Fruit fly (Drosophila melanogaster) whole organism, embryonic: Measurements from ENCODE around the gene CG8236.

Experiments used
- C15 ChIP-seq: fragments of 200-800 bp; sonication (Bioruptor generic); IDR thresholded peaks from 3 replicates; pipeline ENCODE4 v1.3.6; 2022; ENCODE audit warnings: missing biosample characterization, missing genetic modification characterization
- CG10147 ChIP-seq: fragments of 200-800 bp; sonication (Bioruptor generic); optimal IDR thresholded peaks from 2 replicates; lab custom pipeline; 2019; ENCODE audit warnings: missing biosample characterization, mild to moderate bottlenecking, missing genetic modification characterization, moderate library complexity
- CG10209 ChIP-seq: fragments of 200-800 bp; sonication (Bioruptor generic); optimal IDR thresholded peaks from 3 replicates; lab custom pipeline; 2017; ENCODE audit warnings: missing biosample characterization, mild to moderate bottlenecking, missing genetic modification characterization, missing genetic modification reagents
- CG12219 ChIP-seq: fragments of 200-800 bp; sonication (Bioruptor generic); optimal IDR thresholded peaks from 3 replicates; lab custom pipeline; 2018; ENCODE audit warnings: missing biosample characterization, mild to moderate bottlenecking, missing genetic modification characterization
- CG12744 ChIP-seq: fragments of 200-800 bp; sonication (Bioruptor generic); optimal IDR thresholded peaks from 2 replicates; lab custom pipeline; 2016; ENCODE audit warnings: missing biosample characterization, missing genetic modification characterization
- CG13424 ChIP-seq: fragments of 200-800 bp; sonication (Bioruptor generic); optimal IDR thresholded peaks from 2 replicates; lab custom pipeline; 2019; ENCODE audit warnings: missing biosample characterization, mild to moderate bottlenecking, missing genetic modification characterization, moderate library complexity
- CG15269 ChIP-seq: fragments of 200-800 bp; sonication (Bioruptor generic); optimal IDR thresholded peaks from 2 replicates; lab custom pipeline; 2018; ENCODE audit warnings: missing biosample characterization, mild to moderate bottlenecking, missing genetic modification characterization, moderate library complexity
- CG1603 ChIP-seq: fragments of 200-800 bp; sonication (Bioruptor generic); optimal IDR thresholded peaks from 2 replicates; lab custom pipeline; 2019; ENCODE audit warnings: missing biosample characterization, mild to moderate bottlenecking, missing genetic modification characterization, moderate library complexity
- CG17359 ChIP-seq: fragments of 200-800 bp; sonication (Bioruptor generic); optimal IDR thresholded peaks from 3 replicates; lab custom pipeline; 2018; ENCODE audit warnings: missing biosample characterization, mild to moderate bottlenecking, missing genetic modification characterization, moderate library complexity
- CG18476 ChIP-seq: fragments of 200-800 bp; sonication (Bioruptor generic); optimal IDR thresholded peaks from 2 replicates; lab custom pipeline; 2016; ENCODE audit warnings: missing biosample characterization, mild to moderate bottlenecking, missing genetic modification characterization
- CG2129 ChIP-seq: fragments of 200-800 bp; sonication (Bioruptor generic); IDR thresholded peaks from 2 replicates; pipeline ENCODE4 v1.3.6; 2022; ENCODE audit warnings: missing biosample characterization, missing genetic modification characterization; ENCODE audit not compliant: partially characterized antibody
- CG30020 ChIP-seq: fragments of 200-800 bp; optimal IDR thresholded peaks from 2 replicates; lab custom pipeline; 2019; ENCODE audit warnings: missing biosample characterization, mild to moderate bottlenecking, missing genetic modification characterization, moderate library complexity
- CG30403 ChIP-seq: fragments of 200-800 bp; sonication (Bioruptor generic); optimal IDR thresholded peaks from 3 replicates; lab custom pipeline; 2016; ENCODE audit warnings: missing biosample characterization, missing genetic modification characterization
- CG31441 ChIP-seq: fragments of 200-800 bp; sonication (Bioruptor generic); IDR thresholded peaks from 2 replicates; pipeline ENCODE4 v1.3.6; 2022; ENCODE audit warnings: missing biosample characterization, missing genetic modification characterization
- CG4328 ChIP-seq: fragments of 200-800 bp; sonication (Bioruptor generic); optimal IDR thresholded peaks from 3 replicates; lab custom pipeline; 2017; ENCODE audit warnings: missing biosample characterization, missing genetic modification reagents, missing genetic modification characterization
- CG4617 ChIP-seq: fragments of 200-800 bp; sonication (Bioruptor generic); optimal IDR thresholded peaks from 3 replicates; lab custom pipeline; 2016; ENCODE audit warnings: missing biosample characterization, missing genetic modification characterization, borderline replicate concordance
- CG6813 ChIP-seq: fragments of 200-800 bp; sonication (Bioruptor generic); optimal IDR thresholded peaks from 2 replicates; lab custom pipeline; 2017; ENCODE audit warnings: missing biosample characterization, missing genetic modification characterization, mild to moderate bottlenecking, moderate library complexity, missing genetic modification reagents
- CG7556 ChIP-seq: fragments of 200-800 bp; sonication (Bioruptor generic); optimal IDR thresholded peaks from 2 replicates; lab custom pipeline; 2017; ENCODE audit warnings: missing biosample characterization, mild to moderate bottlenecking, missing genetic modification characterization
- CG9215 ChIP-seq: fragments of 200-800 bp; sonication (Bioruptor generic); IDR thresholded peaks from 2 replicates; pipeline ENCODE4 v1.3.6; 2022; ENCODE audit warnings: missing biosample characterization, missing genetic modification characterization
- H15 ChIP-seq: fragments of 200-800 bp; sonication (Bioruptor generic); IDR thresholded peaks from 3 replicates; pipeline ENCODE4 v1.3.6; 2022; ENCODE audit warnings: missing biosample characterization, missing genetic modification characterization
- HmgZ ChIP-seq: fragments of 200-800 bp; sonication (Bioruptor generic); optimal IDR thresholded peaks from 2 replicates; lab custom pipeline; 2018; ENCODE audit warnings: missing biosample characterization, mild to moderate bottlenecking, missing genetic modification characterization
- Nf-YB ChIP-seq: fragments of 200-800 bp; sonication (Bioruptor generic); optimal IDR thresholded peaks from 3 replicates; lab custom pipeline; 2019; ENCODE audit warnings: missing biosample characterization, mild to moderate bottlenecking, missing genetic modification characterization, moderate library complexity
- Pdp1 ChIP-seq, 2 experiments: fragments of 200-800 bp; sonication (Bioruptor generic); optimal IDR thresholded peaks; 3 replicates each; lab custom pipeline; 2016; ENCODE audit warnings: missing biosample characterization in 2 of 2, missing genetic modification characterization in 2 of 2, mild to moderate bottlenecking in 1 of 2, moderate library complexity in 1 of 2
- Poxn ChIP-seq: fragments of 200-800 bp; sonication (Bioruptor generic); IDR thresholded peaks from 2 replicates; pipeline ENCODE4 v1.3.6; 2022; ENCODE audit warnings: missing biosample characterization, missing genetic modification characterization
- Scr ChIP-seq: fragments of 200-800 bp; sonication (Bioruptor generic); IDR thresholded peaks from 2 replicates; pipeline ENCODE4 v1.3.6; 2022; ENCODE audit warnings: missing biosample characterization, missing genetic modification characterization; ENCODE audit not compliant: partially characterized antibody
- ab ChIP-seq: fragments of 200-800 bp; sonication (Bioruptor generic); optimal IDR thresholded peaks from 2 replicates; lab custom pipeline; 2016; ENCODE audit warnings: missing biosample characterization, missing genetic modification characterization
- aop ChIP-seq: fragments of 200-800 bp; sonication (Bioruptor generic); IDR thresholded peaks from 2 replicates; pipeline ENCODE4 v1.3.6; 2022; ENCODE audit warnings: missing biosample characterization, missing genetic modification characterization
- bcd ChIP-seq: fragments of 200-800 bp; sonication (Bioruptor generic); optimal IDR thresholded peaks from 2 replicates; lab custom pipeline; 2017; ENCODE audit warnings: missing biosample characterization, mild to moderate bottlenecking, missing genetic modification characterization
- bsh ChIP-seq, 2 experiments: fragments of 200-800 bp; sonication (Bioruptor generic); optimal IDR thresholded peaks; 2 replicates each; lab custom pipeline; 2017 to 2018; ENCODE audit warnings: mild to moderate bottlenecking in 2 of 2, missing biosample characterization in 2 of 2, missing genetic modification characterization in 2 of 2, moderate library complexity in 1 of 2
- disco-r ChIP-seq: fragments of 200-800 bp; sonication (Bioruptor generic); optimal IDR thresholded peaks from 2 replicates; lab custom pipeline; 2016; ENCODE audit warnings: missing biosample characterization, missing genetic modification characterization
- exex ChIP-seq: fragments of 200-800 bp; sonication (Bioruptor generic); optimal IDR thresholded peaks from 4 replicates; lab custom pipeline; 2018; ENCODE audit warnings: missing biosample characterization, mild to moderate bottlenecking, missing genetic modification characterization, moderate library complexity
- gcm ChIP-seq: fragments of 200-800 bp; sonication (Bioruptor generic); optimal IDR thresholded peaks from 2 replicates; lab custom pipeline; 2019; ENCODE audit warnings: missing biosample characterization, mild to moderate bottlenecking, missing genetic modification characterization, moderate library complexity
- inv ChIP-seq: fragments of 200-800 bp; sonication (Bioruptor generic); IDR thresholded peaks from 2 replicates; pipeline ENCODE4 v1.3.6; 2022; ENCODE audit warnings: missing biosample characterization, missing genetic modification characterization; ENCODE audit not compliant: partially characterized antibody
- kni ChIP-seq: fragments of 200-800 bp; sonication (Bioruptor generic); optimal IDR thresholded peaks from 3 replicates; lab custom pipeline; 2017; ENCODE audit warnings: mild to moderate bottlenecking, missing biosample characterization, missing genetic modification reagents, missing genetic modification characterization
- lilli ChIP-seq: fragments of 200-800 bp; sonication (Bioruptor generic); optimal IDR thresholded peaks from 3 replicates; lab custom pipeline; 2016; ENCODE audit warnings: missing biosample characterization, missing genetic modification characterization
- odd ChIP-seq: fragments of 200-800 bp; sonication (Bioruptor generic); optimal IDR thresholded peaks from 2 replicates; lab custom pipeline; 2017; ENCODE audit warnings: missing biosample characterization, mild to moderate bottlenecking, missing genetic modification characterization
- pan ChIP-seq, 4 experiments: fragments of >200 bp in 3 of 4; fragments of 200-800 bp in 1 of 4; sonication (Bioruptor generic) in 1 of 4; optimal IDR thresholded peaks in 3 of 4; IDR thresholded peaks in 1 of 4; 2 replicates each; pipeline versions ENCODE4 v1.3.6 to Lab custom; 2017 to 2022; ENCODE audit warnings: missing biosample characterization in 2 of 4, missing genetic modification characterization in 2 of 4, mixed read lengths in 1 of 4
- phol ChIP-seq: fragments of 200-800 bp; sonication (Bioruptor generic); optimal IDR thresholded peaks from 3 replicates; lab custom pipeline; 2018; ENCODE audit warnings: missing biosample characterization, mild to moderate bottlenecking, missing genetic modification characterization, moderate library complexity
- pum ChIP-seq: fragments of 200-800 bp; sonication (Bioruptor generic); optimal IDR thresholded peaks from 2 replicates; lab custom pipeline; 2016; ENCODE audit warnings: missing biosample characterization, missing genetic modification characterization
- pzg ChIP-seq: fragments of 200-800 bp; sonication (Bioruptor generic); optimal IDR thresholded peaks from 3 replicates; lab custom pipeline; 2018; ENCODE audit warnings: missing biosample characterization, mild to moderate bottlenecking, missing genetic modification characterization, moderate library complexity
- ranshi ChIP-seq: fragments of 200-800 bp; sonication (Bioruptor generic); IDR thresholded peaks from 2 replicates; pipeline ENCODE4 v1.3.6; 2022; ENCODE audit warnings: missing biosample characterization, missing genetic modification characterization
- salm ChIP-seq: fragments of 200-800 bp; sonication (Bioruptor generic); optimal IDR thresholded peaks from 2 replicates; lab custom pipeline; 2018; ENCODE audit warnings: missing biosample characterization, mild to moderate bottlenecking, missing genetic modification characterization
- scrt ChIP-seq: fragments of 200-800 bp; sonication (Bioruptor generic); optimal IDR thresholded peaks from 2 replicates; lab custom pipeline; 2018; ENCODE audit warnings: missing biosample characterization, mild to moderate bottlenecking, missing genetic modification characterization, moderate library complexity
- shn ChIP-seq: fragments of 200-800 bp; sonication (Bioruptor generic); optimal IDR thresholded peaks from 3 replicates; lab custom pipeline; 2016; ENCODE audit warnings: missing biosample characterization, missing genetic modification characterization
- slou ChIP-seq: fragments of 200-800 bp; sonication (Bioruptor generic); optimal IDR thresholded peaks from 3 replicates; lab custom pipeline; 2016; ENCODE audit warnings: missing biosample characterization, missing genetic modification characterization
- sug ChIP-seq: fragments of 200-800 bp; optimal IDR thresholded peaks from 2 replicates; lab custom pipeline; 2019; ENCODE audit warnings: missing biosample characterization, mild to moderate bottlenecking, missing genetic modification characterization, moderate library complexity
- tin ChIP-seq: fragments of 200-800 bp; sonication (Bioruptor generic); optimal IDR thresholded peaks from 3 replicates; lab custom pipeline; 2016; ENCODE audit warnings: missing biosample characterization, missing genetic modification characterization
- zf30C ChIP-seq: fragments of 200-800 bp; sonication (Bioruptor generic); optimal IDR thresholded peaks from 3 replicates; lab custom pipeline; 2018; ENCODE audit warnings: missing biosample characterization, mild to moderate bottlenecking, missing genetic modification characterization

Gene CG8236

dm6 chr3R:8820428-8820912 is 51.3 kb downstream of the CG8236 start, which contains the start of gene aqz (continued):
- peak; percentile 66 for TF ChIP-seq exex (tag; lab: Kevin White, UChicago)
- peak; percentile 6 to 43 for TF ChIP-seq bsh (GFP tag; optimal IDR thresholded peaks at IDR 0.05; lab: Kevin White, UChicago)
- no peak for TF ChIP-seq CG15269
- TF ChIP-seq CG6813 (GFP tag; lab: Kevin White, UChicago): peak; percentile 51
- peak; percentile 80 for TF ChIP-seq sug (tag; lab: Kevin White, UChicago)
- no peak for TF ChIP-seq Poxn (GFP tag; lab: Robert Waterston, UW)
- TF ChIP-seq pzg (GFP tag; lab: Kevin White, UChicago): peak; percentile 98
- TF ChIP-seq CG17359 (tag; lab: Kevin White, UChicago): peak; percentile 57
- TF ChIP-seq CG30020: peak; percentile 92
- no peak for TF ChIP-seq CG4328 (GFP tag; lab: Kevin White, UChicago)
- no peak for TF ChIP-seq odd
- peak; percentile 8 for TF ChIP-seq slou (GFP tag; lab: Kevin White, UChicago)
- TF ChIP-seq phol: peak; percentile 64
- peak; percentile 70 for TF ChIP-seq shn
- peak; percentile 14 for TF ChIP-seq CG12219 (GFP tag; lab: Kevin White, UChicago)
- peak; percentile 100 for TF ChIP-seq CG9215
- 0 out of 2 replicates have a peak, but pooled peaks have one; percentile 42 for TF ChIP-seq aop (GFP tag; lab: Robert Waterston, UW)
- peak; percentile 66 for TF ChIP-seq bcd (GFP tag; lab: Kevin White, UChicago)
- TF ChIP-seq ranshi (GFP tag; lab: Robert Waterston, UW): peak; percentile 36; the same call in 1 of the 2 replicates
- TF ChIP-seq CG13424 (tag; lab: Kevin White, UChicago): peak; percentile 32
- TF ChIP-seq H15: no peak; the same call in 2 of the 3 replicates
- TF ChIP-seq CG18476 (GFP tag; lab: Kevin White, UChicago): peak; percentile 3
- TF ChIP-seq zf30C (GFP tag; lab: Kevin White, UChicago): no peak
- peak; percentile 5 for TF ChIP-seq CG10147 (GFP tag; lab: Kevin White, UChicago)
- peak; percentile 42 for TF ChIP-seq gcm (GFP tag; lab: Kevin White, UChicago)
- peak; percentile 63 for TF ChIP-seq CG30403 (GFP tag; lab: Kevin White, UChicago)
- peak; percentile 70 for TF ChIP-seq kni
- 0 out of 3 replicates have a peak, but pooled peaks have one; percentile 34 for TF ChIP-seq C15 (GFP tag; lab: Robert Waterston, UW)
- TF ChIP-seq tin (GFP tag; lab: Kevin White, UChicago): peak; percentile 54
- TF ChIP-seq pan (optimal IDR thresholded peaks at IDR 0.05; lab: Kevin White, UChicago): no peak
- TF ChIP-seq pan (GFP tag; optimal IDR thresholded peaks at IDR 0.05 in 1 of 2, IDR thresholded peaks at IDR 0.05 in 1 of 2): peak in 1 of 2 experiments; percentile 65
- no peak for TF ChIP-seq CG2129
- TF ChIP-seq CG4617 (GFP tag; lab: Kevin White, UChicago): peak; percentile 68
- peak; percentile 74 for TF ChIP-seq scrt (GFP tag; lab: Kevin White, UChicago)
- TF ChIP-seq CG31441 (GFP tag; lab: Robert Waterston, UW): peak; percentile 39
- peak; percentile 16 for TF ChIP-seq CG10209
- no peak for TF ChIP-seq disco-r
- TF ChIP-seq ab (GFP tag; lab: Kevin White, UChicago): no peak
- TF ChIP-seq CG12744 (GFP tag; lab: Kevin White, UChicago): peak; percentile 46
- peak; percentile 90 for TF ChIP-seq HmgZ (tag; lab: Kevin White, UChicago)
- no peak for TF ChIP-seq CG7556
- peak; percentile 94 for TF ChIP-seq CG1603
- peak; percentile 44; the same call in 1 of the 2 replicates for TF ChIP-seq inv
- peak; percentile 31 for TF ChIP-seq Nf-YB (GFP tag; lab: Kevin White, UChicago)
- peak; percentile 76 for TF ChIP-seq lilli (GFP tag; lab: Kevin White, UChicago)
- peak; percentile 37 for TF ChIP-seq salm (tag; lab: Kevin White, UChicago)
- TF ChIP-seq Pdp1 (GFP tag; optimal IDR thresholded peaks at IDR 0.05; lab: Kevin White, UChicago): peak; percentile 66 to 74
- TF ChIP-seq Scr (GFP tag; lab: Robert Waterston, UW): peak; percentile 54
- peak; percentile 31 for TF ChIP-seq pum (GFP tag; lab: Kevin White, UChicago)
